Fruit fly (Drosophila melanogaster) whole organism: ENCODE measurements around the gene Eip78C.

ENCODE experiments used
- CG8478 ChIP-seq: fragments of >200 bp; optimal IDR thresholded peaks from 2 replicates; lab custom pipeline; 2018; ENCODE audit warnings: inconsistent platforms
- Dll ChIP-seq: fragments of >200 bp; optimal IDR thresholded peaks from 2 replicates; lab custom pipeline; 2017
- EcR ChIP-seq, 2 experiments: fragments of >200 bp; optimal IDR thresholded peaks; 2 replicates each; lab custom pipeline; 2017; ENCODE audit warnings: missing biosample characterization in 2 of 2, missing genetic modification characterization in 2 of 2, missing genetic modification reagents in 2 of 2
- pan ChIP-seq: fragments of >200 bp; optimal IDR thresholded peaks from 2 replicates; lab custom pipeline; 2017
- psq ChIP-seq: fragments of >200 bp; optimal IDR thresholded peaks from 2 replicates; lab custom pipeline; 2017
- usp ChIP-seq: fragments of >200 bp; optimal IDR thresholded peaks from 2 replicates; lab custom pipeline; 2017; ENCODE audit warnings: missing biosample characterization, missing genetic modification characterization, mixed read lengths

Gene Eip78C

dm6 chr3L:21229764-21230163 is 3.4 kb downstream of the Eip78C start:
- TF ChIP-seq Dll: no peak
- no peak for TF ChIP-seq usp
- no peak for TF ChIP-seq CG8478 (lab: Kevin White, UChicago)
- TF ChIP-seq EcR (GFP tag; optimal IDR thresholded peaks at IDR 0.05; lab: Kevin White, UChicago): no peak

- TF ChIP-seq usp (no peak), Dll (no peak), psq (lab: Kevin White, UChicago) (no peak), pan (lab: Kevin White, UChicago) (no peak), CG8478 (lab: Kevin White, UChicago) (no peak), EcR (GFP tag; optimal IDR thresholded peaks at IDR 0.05; lab: Kevin White, UChicago) (no peak)
Measured at dm6 chr3L:21230762-21231161, 4.4 kb downstream of the Eip78C start.

dm6 chr3L:21236959-21237551 is 10.6 kb downstream of the Eip78C start:
- TF ChIP-seq psq (lab: Kevin White, UChicago) (no peak), EcR (GFP tag; optimal IDR thresholded peaks at IDR 0.05; lab: Kevin White, UChicago) (peak; percentile 46 to 93)

- no peak for TF ChIP-seq CG8478 (lab: Kevin White, UChicago)
- peak in 1 of 2 experiments; percentile 84 for TF ChIP-seq EcR (GFP tag; optimal IDR thresholded peaks at IDR 0.05; lab: Kevin White, UChicago)
- TF ChIP-seq Dll: no peak
- no peak for TF ChIP-seq psq (lab: Kevin White, UChicago)
- no peak for TF ChIP-seq usp
- TF ChIP-seq pan (lab: Kevin White, UChicago): no peak
Measured at dm6 chr3L:21238377-21238776, 12.0 kb downstream of the Eip78C start.

- TF ChIP-seq Dll (peak; percentile 74), CG8478 (lab: Kevin White, UChicago) (peak; percentile 26), usp (no peak), pan (lab: Kevin White, UChicago) (no peak), EcR (GFP tag; optimal IDR thresholded peaks at IDR 0.05; lab: Kevin White, UChicago) (peak in 1 of 2 experiments; percentile 17), psq (lab: Kevin White, UChicago) (peak; percentile 83)
Measured at dm6 chr3L:21239999-21240509, 13.6 kb downstream of the Eip78C start.

- TF ChIP-seq CG8478 (lab: Kevin White, UChicago): no peak
- no peak for TF ChIP-seq usp
- TF ChIP-seq EcR (GFP tag; optimal IDR thresholded peaks at IDR 0.05; lab: Kevin White, UChicago): no peak
- TF ChIP-seq psq (lab: Kevin White, UChicago): no peak
- TF ChIP-seq Dll: no peak
- TF ChIP-seq pan (lab: Kevin White, UChicago): no peak
Measured at dm6 chr3L:21241447-21241983, 15.1 kb downstream of the Eip78C start.

dm6 chr3L:21242958-21243357 is 16.5 kb downstream of the Eip78C start:
- TF ChIP-seq psq (lab: Kevin White, UChicago) (no peak), Dll (no peak), usp (no peak), pan (lab: Kevin White, UChicago) (no peak), EcR (GFP tag; optimal IDR thresholded peaks at IDR 0.05; lab: Kevin White, UChicago) (no peak), CG8478 (lab: Kevin White, UChicago) (no peak)

- TF ChIP-seq pan (lab: Kevin White, UChicago) (no peak), Dll (no peak), EcR (GFP tag; optimal IDR thresholded peaks at IDR 0.05; lab: Kevin White, UChicago) (no peak), psq (lab: Kevin White, UChicago) (no peak), usp (no peak), CG8478 (lab: Kevin White, UChicago) (no peak)
Measured at dm6 chr3L:21243417-21243816, 17.0 kb downstream of the Eip78C start.

- TF ChIP-seq psq (lab: Kevin White, UChicago): no peak
- no peak for TF ChIP-seq usp
- TF ChIP-seq pan (lab: Kevin White, UChicago): no peak
- peak in 1 of 2 experiments; percentile 2 for TF ChIP-seq EcR (GFP tag; optimal IDR thresholded peaks at IDR 0.05; lab: Kevin White, UChicago)
- TF ChIP-seq CG8478 (lab: Kevin White, UChicago): no peak
- TF ChIP-seq Dll: peak; percentile 40
Measured at dm6 chr3L:21251381-21251780, 25.0 kb downstream of the Eip78C start.

dm6 chr3L:21252525-21252924 is 26.1 kb downstream of the Eip78C start:
- TF ChIP-seq pan (lab: Kevin White, UChicago) (no peak), CG8478 (lab: Kevin White, UChicago) (no peak), psq (lab: Kevin White, UChicago) (no peak), Dll (peak; percentile 2), EcR (GFP tag; optimal IDR thresholded peaks at IDR 0.05; lab: Kevin White, UChicago) (peak in 1 of 2 experiments; percentile 81), usp (no peak)

- TF ChIP-seq Dll (peak; percentile 17), EcR (GFP tag; optimal IDR thresholded peaks at IDR 0.05; lab: Kevin White, UChicago) (peak; percentile 95 to 97), CG8478 (lab: Kevin White, UChicago) (no peak)
Measured at dm6 chr3L:21252932-21253760, 26.7 kb downstream of the Eip78C start.
